Worm (Caenorhabditis elegans): Measurements from ENCODE around the gene Y54G2A.13.

Y54G2A.13 gene

ce11 chrIV:2765048-2765708 lies 54.4 kb downstream of the Y54G2A.13 start:
- TF ChIP-seq elt-4 (tag; optimal IDR thresholded peaks at IDR 0.05), result no peak
- TF ChIP-seq ceh-9 (tag; optimal IDR thresholded peaks at IDR 0.05), result no peak
- TF ChIP-seq lin-11 (tag; optimal IDR thresholded peaks at IDR 0.05), result no peak
- TF ChIP-seq ceh-45 (GFP tag; IDR thresholded peaks at IDR 0.05), result no peak
- no peak for TF ChIP-seq ceh-14 (tag; optimal IDR thresholded peaks at IDR 0.05)
- TF ChIP-seq hlh-15 (tag; optimal IDR thresholded peaks at IDR 0.05), result no peak
